Worm (Caenorhabditis elegans): ENCODE data around the gene spdl-1.
A peak's percentile ranks its signal among the peaks of the same experiment; 100 is the strongest.

Gene spdl-1

DNA sequence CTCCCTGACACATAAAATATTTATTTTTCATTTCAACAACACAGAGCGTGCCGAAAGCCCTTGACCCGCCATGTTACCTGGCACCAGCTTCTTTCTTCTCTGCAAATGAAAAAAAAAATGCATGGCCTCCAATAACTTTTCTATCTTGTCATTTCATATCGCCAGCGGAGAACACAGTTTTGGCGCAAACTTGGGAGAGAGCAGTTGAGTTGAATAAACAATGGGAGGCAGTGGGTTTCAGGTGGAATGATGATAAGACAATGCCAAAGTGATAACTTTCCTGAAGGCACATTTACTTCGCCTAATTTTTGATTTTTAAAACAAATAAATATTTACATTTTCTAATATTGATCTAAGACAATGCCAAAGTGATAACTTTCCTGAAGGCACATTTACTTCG lies 19.9 kb downstream of the spdl-1 start:
- TF ChIP-seq lin-11 (tag; optimal IDR thresholded peaks at IDR 0.05), result no peak
- peak; percentile 15 for TF ChIP-seq elt-2 (tag; optimal IDR thresholded peaks at IDR 0.05)

DNA sequence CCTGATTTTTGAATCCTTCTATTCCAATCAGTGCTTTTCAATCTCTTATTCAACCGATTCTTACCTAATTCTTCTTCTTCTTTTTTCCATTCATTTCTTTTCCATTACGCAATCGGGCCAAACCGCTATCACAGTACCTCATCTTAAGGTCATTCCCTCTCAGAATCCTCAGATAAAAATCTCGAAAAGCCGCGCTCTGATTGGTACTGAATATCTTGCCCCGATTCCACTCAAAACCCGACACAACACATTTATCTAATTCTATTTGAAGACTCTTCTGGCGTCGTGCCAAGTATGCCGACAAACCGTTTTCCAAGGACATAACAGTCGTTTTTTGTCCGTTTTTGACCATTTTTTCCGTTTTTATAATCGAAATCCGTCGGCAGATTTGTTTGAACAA lies 20.5 kb downstream of the spdl-1 start:
- TF ChIP-seq F13H6.1 (tag; optimal IDR thresholded peaks at IDR 0.05) (no peak), fkh-10 (GFP tag; optimal IDR thresholded peaks at IDR 0.05) (no peak), odd-2 (tag; optimal IDR thresholded peaks at IDR 0.05) (no peak), rnt-1 (tag; optimal IDR thresholded peaks at IDR 0.05) (peak; percentile 53), fkh-6 (tag; optimal IDR thresholded peaks at IDR 0.05) (no peak)

DNA sequence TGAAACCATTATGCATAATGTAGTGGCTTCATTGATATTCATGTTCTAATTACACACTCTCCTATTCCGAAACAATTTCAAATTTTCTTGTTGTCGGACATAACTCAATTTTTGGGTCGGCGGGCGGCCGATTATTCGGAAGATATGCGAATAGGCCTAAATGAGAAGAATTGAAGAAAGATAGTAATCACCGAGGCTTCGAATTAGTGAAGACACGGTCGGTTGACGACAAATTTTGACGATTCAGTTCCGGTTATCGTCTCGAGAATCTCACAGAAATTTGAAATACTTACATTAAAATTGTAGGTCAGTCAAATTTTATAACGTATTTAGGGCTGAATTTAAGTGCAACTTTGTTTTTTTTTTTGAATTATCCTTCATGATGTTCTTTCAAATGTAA lies 21.8 kb downstream of the spdl-1 start:
- TF ChIP-seq C38D4.7 (GFP tag; optimal IDR thresholded peaks at IDR 0.05) (no peak), unc-42 (tag; optimal IDR thresholded peaks at IDR 0.05) (peak; percentile 49), unc-55 (GFP tag; optimal IDR thresholded peaks at IDR 0.05) (no peak), ceh-14 (tag; optimal IDR thresholded peaks at IDR 0.05) (no peak)

DNA sequence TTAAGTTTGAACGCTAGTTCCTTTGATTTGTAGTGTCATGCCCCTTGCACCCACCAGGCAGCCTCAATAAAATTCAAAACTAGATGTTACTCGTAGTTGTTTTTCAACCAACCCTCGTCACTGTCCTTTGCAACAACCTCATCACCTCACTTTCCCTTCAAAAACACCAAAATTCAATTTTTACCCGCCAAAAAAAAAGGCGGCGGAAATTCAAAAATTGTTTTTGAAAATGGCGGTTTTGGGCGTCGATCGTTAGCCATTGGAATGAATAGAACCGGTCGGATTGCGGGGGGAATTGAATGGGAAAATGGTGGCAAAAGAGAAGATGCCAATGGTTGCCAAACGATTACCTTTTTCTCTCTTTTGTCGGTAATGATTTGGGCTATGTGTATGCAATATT lies 24.7 kb downstream of the spdl-1 start:
- TF ChIP-seq unc-55 (GFP tag; optimal IDR thresholded peaks at IDR 0.05) (no peak), dmd-4 (tag; optimal IDR thresholded peaks at IDR 0.05; ENCODE audit: borderline replicate concordance) (no peak), npax-4 (tag; optimal IDR thresholded peaks at IDR 0.05) (no peak), pha-4 (tag; optimal IDR thresholded peaks at IDR 0.05) (no peak), pag-3 (tag; optimal IDR thresholded peaks at IDR 0.05; ENCODE audit: borderline replicate concordance) (no peak), dve-1 (tag; optimal IDR thresholded peaks at IDR 0.05) (no peak), ceh-18 (tag; optimal IDR thresholded peaks at IDR 0.05) (no peak), madf-2 (tag; optimal IDR thresholded peaks at IDR 0.05) (no peak), mec-3 (tag; optimal IDR thresholded peaks at IDR 0.05; ENCODE audit: borderline replicate concordance) (no peak), nfya-1 (tag; optimal IDR thresholded peaks at IDR 0.05) (no peak), ceh-31 (tag; optimal IDR thresholded peaks at IDR 0.05) (no peak), elt-2 (tag; optimal IDR thresholded peaks at IDR 0.05) (no peak), sox-4 (tag; optimal IDR thresholded peaks at IDR 0.05) (no peak), ceh-22 (tag; optimal IDR thresholded peaks at IDR 0.05) (no peak), ztf-16 (tag; optimal IDR thresholded peaks at IDR 0.05) (no peak), tbx-7 (tag; optimal IDR thresholded peaks at IDR 0.05) (no peak)

- TF ChIP-seq ceh-19 (GFP tag; optimal IDR thresholded peaks at IDR 0.05) (no peak), ref-2 (tag; optimal IDR thresholded peaks at IDR 0.05) (peak; percentile 35), pha-4 (tag; optimal IDR thresholded peaks at IDR 0.05) (no peak), ceh-34 (tag; optimal IDR thresholded peaks at IDR 0.05) (no peak)
Observed at ce11 chrII:7806872-7807271, 25.5 kb downstream of the spdl-1 start.

ce11 chrII:7808153-7808552 lies 26.8 kb downstream of the spdl-1 start:
- TF ChIP-seq sdc-2 (tag; optimal IDR thresholded peaks at IDR 0.05), result no peak
- no peak for TF ChIP-seq nhr-232 (tag; optimal IDR thresholded peaks at IDR 0.05)
- no peak for TF ChIP-seq lin-11 (tag; optimal IDR thresholded peaks at IDR 0.05)
- no peak for TF ChIP-seq ceh-48 (tag; optimal IDR thresholded peaks at IDR 0.05)
- TF ChIP-seq K09A11.1 (tag; optimal IDR thresholded peaks at IDR 0.05; ENCODE audit: insufficient read depth), result no peak
- no peak for TF ChIP-seq npax-4 (tag; optimal IDR thresholded peaks at IDR 0.05)
- TF ChIP-seq lim-6 (tag; optimal IDR thresholded peaks at IDR 0.05), result no peak
- no peak for TF ChIP-seq ceh-2 (tag; optimal IDR thresholded peaks at IDR 0.05)
- TF ChIP-seq nfya-1 (tag; optimal IDR thresholded peaks at IDR 0.05), result no peak
- TF ChIP-seq ceh-6 (GFP tag; optimal IDR thresholded peaks at IDR 0.05), result no peak
- TF ChIP-seq hlh-6 (tag; optimal IDR thresholded peaks at IDR 0.05), result no peak
- TF ChIP-seq pag-3 (tag; optimal IDR thresholded peaks at IDR 0.05; ENCODE audit: borderline replicate concordance), result no peak
- no peak for TF ChIP-seq pax-1 (tag; optimal IDR thresholded peaks at IDR 0.05)
- no peak for TF ChIP-seq ceh-30 (tag; optimal IDR thresholded peaks at IDR 0.05)
- TF ChIP-seq fax-1 (tag; optimal IDR thresholded peaks at IDR 0.05), result no peak
